Worm (Caenorhabditis elegans): ENCODE results near the gene nhr-219.

- TF ChIP-seq nhr-41 (GFP tag; IDR thresholded peaks at IDR 0.05) (no peak), egl-27 (tag; optimal IDR thresholded peaks at IDR 0.05) (no peak), ceh-28 (tag; optimal IDR thresholded peaks at IDR 0.05) (no peak), aly-2 (tag; optimal IDR thresholded peaks at IDR 0.05) (no peak), dmd-6 (GFP tag; IDR thresholded peaks at IDR 0.05) (no peak), lin-15B (tag; optimal IDR thresholded peaks at IDR 0.05) (no peak), dpl-1 (GFP tag; optimal IDR thresholded peaks at IDR 0.05) (no peak), ama-1 (optimal IDR thresholded peaks at IDR 0.05) (no peak), zip-2 (tag; optimal IDR thresholded peaks at IDR 0.05) (no peak), ZK546.5 (tag; optimal IDR thresholded peaks at IDR 0.05) (no peak), unc-39 (tag; optimal IDR thresholded peaks at IDR 0.05) (no peak), lir-3 (tag; optimal IDR thresholded peaks at IDR 0.05) (no peak)
These were observed 37.3 kb upstream of the nhr-219 start, which contains the start of gene srx-1 for ce11 chrV:9003291-9003690.
